Fruit fly (Drosophila melanogaster) whole organism, wandering third instar larva: ENCODE results near the gene Gip.

ENCODE experiments used
- CG32264 ChIP-seq: fragments of 200-800 bp; sonication (Bioruptor generic); optimal IDR thresholded peaks from 2 replicates; lab custom pipeline; 2016; ENCODE audit warnings: missing biosample characterization, missing genetic modification characterization
- CG9705 ChIP-seq: fragments of 200-800 bp; sonication (Bioruptor generic); optimal IDR thresholded peaks from 2 replicates; lab custom pipeline; 2018; ENCODE audit warnings: missing biosample characterization, mild to moderate bottlenecking, missing genetic modification characterization
- CrebA ChIP-seq: fragments of 200-800 bp; sonication (Bioruptor generic); optimal IDR thresholded peaks from 2 replicates; lab custom pipeline; 2016; ENCODE audit warnings: missing biosample characterization, mild to moderate bottlenecking, missing genetic modification characterization, borderline replicate concordance
- Dfd ChIP-seq: fragments of >200 bp; optimal IDR thresholded peaks from 2 replicates; lab custom pipeline; 2017; ENCODE audit warnings: missing biosample characterization, missing genetic modification characterization
- Dif ChIP-seq: fragments of 200-275, 200-300 bp; sonication (Bioruptor generic); optimal IDR thresholded peaks from 2 replicates; lab custom pipeline; 2018; ENCODE audit warnings: missing biosample characterization, missing genetic modification characterization; ENCODE audit not compliant: partially characterized antibody
- GATAd ChIP-seq: sonication (Bioruptor generic); optimal IDR thresholded peaks from 2 replicates; lab custom pipeline; 2016; ENCODE audit warnings: missing biosample characterization, missing genetic modification characterization
- HLH106 ChIP-seq: fragments of 200-800 bp; optimal IDR thresholded peaks from 3 replicates; lab custom pipeline; 2019; ENCODE audit warnings: missing biosample characterization, mild to moderate bottlenecking, missing genetic modification characterization, moderate library complexity
- Hnf4 ChIP-seq: fragments of 200-800 bp; sonication (Bioruptor generic); optimal IDR thresholded peaks from 2 replicates; lab custom pipeline; 2016; ENCODE audit warnings: missing biosample characterization, mild to moderate bottlenecking, missing genetic modification characterization
- Hr78 ChIP-seq: fragments of >200 bp; optimal IDR thresholded peaks from 2 replicates; lab custom pipeline; 2017; ENCODE audit warnings: missing biosample characterization, missing genetic modification characterization
- Jra ChIP-seq: sonication (Bioruptor generic); optimal IDR thresholded peaks from 2 replicates; lab custom pipeline; 2016; ENCODE audit warnings: missing biosample characterization, missing genetic modification characterization
- Mio ChIP-seq: sonication (Bioruptor generic); optimal IDR thresholded peaks from 2 replicates; lab custom pipeline; 2016; ENCODE audit warnings: missing biosample characterization, missing genetic modification characterization
- Myc ChIP-seq: fragments of >200 bp; optimal IDR thresholded peaks from 2 replicates; lab custom pipeline; 2017
- N ChIP-seq: fragments of >200 bp; optimal IDR thresholded peaks from 2 replicates; lab custom pipeline; 2018; ENCODE audit warnings: missing biosample characterization, missing external identifiers, missing genetic modification characterization
- OdsH ChIP-seq: fragments of 200-800 bp; sonication (Bioruptor generic); optimal IDR thresholded peaks from 2 replicates; lab custom pipeline; 2016; ENCODE audit warnings: missing biosample characterization, mild to moderate bottlenecking, missing genetic modification characterization
- Rel ChIP-seq, 2 experiments: fragments of 200-800 bp; sonication (Bioruptor generic) in 1 of 2; optimal IDR thresholded peaks; 2 replicates in 1 of 2; 3 replicates in 1 of 2; lab custom pipeline; 2016 to 2019; ENCODE audit warnings: mild to moderate bottlenecking in 2 of 2, missing biosample characterization in 2 of 2, missing genetic modification characterization in 2 of 2, moderate library complexity in 1 of 2
- Sp1 ChIP-seq: fragments of 200-800 bp; sonication (Bioruptor generic); optimal IDR thresholded peaks from 3 replicates; lab custom pipeline; 2019; ENCODE audit warnings: missing biosample characterization, mild to moderate bottlenecking, missing genetic modification characterization, moderate library complexity
- Vsx2 ChIP-seq: fragments of 200-300, 225-300 bp; sonication (Bioruptor generic); optimal IDR thresholded peaks from 2 replicates; lab custom pipeline; 2018; ENCODE audit warnings: missing biosample characterization, missing genetic modification characterization; ENCODE audit not compliant: partially characterized antibody
- br ChIP-seq: fragments of 200-800 bp; sonication (Bioruptor generic); optimal IDR thresholded peaks from 2 replicates; lab custom pipeline; 2016; ENCODE audit warnings: missing biosample characterization, missing genetic modification characterization
- brk ChIP-seq: fragments of 200-800 bp; sonication (Bioruptor generic); optimal IDR thresholded peaks from 2 replicates; lab custom pipeline; 2016; ENCODE audit warnings: missing biosample characterization, mild to moderate bottlenecking, missing genetic modification characterization
- dl ChIP-seq, 2 experiments: fragments of 175-275, 200-275 bp in 1 of 2; fragments of 200-275 bp in 1 of 2; sonication (Bioruptor generic); optimal IDR thresholded peaks; lab custom pipeline; 2018; ENCODE audit warnings: mild to moderate bottlenecking in 2 of 2, missing biosample characterization in 2 of 2, missing genetic modification characterization in 2 of 2, moderate library complexity in 2 of 2; ENCODE audit not compliant: partially characterized antibody in 2 of 2, insufficient read depth in 1 of 2
- dmrt93B ChIP-seq: fragments of 200-800 bp; sonication (Bioruptor generic); optimal IDR thresholded peaks from 2 replicates; lab custom pipeline; 2018; ENCODE audit warnings: missing biosample characterization, mild to moderate bottlenecking, missing genetic modification characterization
- dsf ChIP-seq: sonication (Bioruptor generic); optimal IDR thresholded peaks from 2 replicates; lab custom pipeline; 2016; ENCODE audit warnings: missing biosample characterization, missing genetic modification characterization, borderline replicate concordance
- ey ChIP-seq: fragments of 200-800 bp; sonication (Bioruptor generic); optimal IDR thresholded peaks from 2 replicates; lab custom pipeline; 2016; ENCODE audit warnings: missing biosample characterization, missing genetic modification characterization
- foxo ChIP-seq, 2 experiments: fragments of 200-800 bp; sonication (Bioruptor generic); optimal IDR thresholded peaks; 2 replicates in 1 of 2; 3 replicates in 1 of 2; lab custom pipeline; 2016 to 2017; ENCODE audit warnings: missing biosample characterization in 2 of 2, missing genetic modification characterization in 2 of 2
- fru ChIP-seq: fragments of 200-800 bp; sonication (Bioruptor generic); optimal IDR thresholded peaks from 3 replicates; lab custom pipeline; 2016; ENCODE audit warnings: missing biosample characterization, mild to moderate bottlenecking, missing genetic modification characterization
- h ChIP-seq: fragments of 200-800 bp; sonication (Bioruptor generic); optimal IDR thresholded peaks from 3 replicates; lab custom pipeline; 2016; ENCODE audit warnings: missing biosample characterization, mild to moderate bottlenecking, missing genetic modification characterization
- pan ChIP-seq: fragments of >200 bp; optimal IDR thresholded peaks from 2 replicates; lab custom pipeline; 2017
- psq ChIP-seq: fragments of 200-800 bp; sonication (Bioruptor generic); optimal IDR thresholded peaks from 3 replicates; lab custom pipeline; 2017; ENCODE audit warnings: missing biosample characterization, mild to moderate bottlenecking, missing genetic modification characterization, moderate library complexity
- rgr ChIP-seq: fragments of 200-800 bp; sonication (Bioruptor generic); optimal IDR thresholded peaks from 3 replicates; lab custom pipeline; 2016; ENCODE audit warnings: missing biosample characterization, mild to moderate bottlenecking, missing genetic modification characterization
- sage ChIP-seq: fragments of 200-800 bp; sonication (Bioruptor generic); optimal IDR thresholded peaks from 2 replicates; lab custom pipeline; 2016; ENCODE audit warnings: missing biosample characterization, mild to moderate bottlenecking, missing genetic modification characterization
- usp ChIP-seq: fragments of >200 bp; optimal IDR thresholded peaks from 2 replicates; lab custom pipeline; 2017; ENCODE audit warnings: missing biosample characterization, missing genetic modification characterization
- woc ChIP-seq: sonication (Bioruptor generic); optimal IDR thresholded peaks from 2 replicates; lab custom pipeline; 2016; ENCODE audit warnings: missing biosample characterization, mild to moderate bottlenecking, missing genetic modification characterization

Gene Gip

dm6 chrX:10322292-10322691 lies 7.4 kb downstream of the Gip start:
- no peak for TF ChIP-seq Jra
- TF ChIP-seq HLH106 (tag; lab: Kevin White, UChicago), result no peak
- TF ChIP-seq rgr, result no peak
- no peak for TF ChIP-seq pan
- no peak for TF ChIP-seq fru (GFP tag; lab: Kevin White, UChicago)
- TF ChIP-seq OdsH (GFP tag; lab: Kevin White, UChicago), result no peak
- TF ChIP-seq sage (GFP tag; lab: Kevin White, UChicago), result no peak
- no peak for TF ChIP-seq dl (GFP tag; optimal IDR thresholded peaks at IDR 0.05; lab: Kevin White, UChicago; ENCODE audit: insufficient read depth in 1 of 2, partially characterized antibody in 2 of 2)
- TF ChIP-seq usp (GFP tag; lab: Kevin White, UChicago), result no peak
- no peak for TF ChIP-seq dsf (GFP tag; lab: Kevin White, UChicago)
- no peak for TF ChIP-seq Dif (GFP tag; lab: Kevin White, UChicago)
- no peak for TF ChIP-seq psq (GFP tag; lab: Kevin White, UChicago)
- TF ChIP-seq Mio (GFP tag; lab: Kevin White, UChicago), result no peak
- TF ChIP-seq CG9705, result no peak
- no peak for TF ChIP-seq GATAd (GFP tag; lab: Kevin White, UChicago)
- no peak for TF ChIP-seq Hnf4
- no peak for TF ChIP-seq dmrt93B (GFP tag; lab: Kevin White, UChicago)
- TF ChIP-seq CG32264 (GFP tag; lab: Kevin White, UChicago), result no peak

- TF ChIP-seq psq (GFP tag; lab: Kevin White, UChicago) (no peak), Myc (no peak), foxo (GFP tag; optimal IDR thresholded peaks at IDR 0.05; lab: Kevin White, UChicago) (no peak), dl (GFP tag; optimal IDR thresholded peaks at IDR 0.05; lab: Kevin White, UChicago; ENCODE audit: insufficient read depth in 1 of 2, partially characterized antibody in 2 of 2) (no peak), CrebA (GFP tag; lab: Kevin White, UChicago) (no peak), usp (GFP tag; lab: Kevin White, UChicago) (no peak), brk (GFP tag; lab: Kevin White, UChicago) (no peak)
Observed at dm6 chrX:10320425-10320978, 9.2 kb downstream of the Gip start.

- peak; percentile 21 for TF ChIP-seq h (GFP tag; lab: Kevin White, UChicago)
- no peak for TF ChIP-seq Hnf4
- TF ChIP-seq br (GFP tag; lab: Kevin White, UChicago), result peak; percentile 32
- peak; percentile 23 for TF ChIP-seq ey (GFP tag; lab: Kevin White, UChicago)
- peak; percentile 80 for TF ChIP-seq woc (GFP tag; lab: Kevin White, UChicago)
- no peak for TF ChIP-seq CrebA (GFP tag; lab: Kevin White, UChicago)
- TF ChIP-seq OdsH (GFP tag; lab: Kevin White, UChicago), result no peak
- no peak for TF ChIP-seq usp (GFP tag; lab: Kevin White, UChicago)
- TF ChIP-seq foxo (GFP tag; optimal IDR thresholded peaks at IDR 0.05; lab: Kevin White, UChicago), result peak in 1 of 2 experiments; percentile 46
- TF ChIP-seq Sp1 (GFP tag; lab: Kevin White, UChicago), result peak; percentile 16
- no peak for TF ChIP-seq Rel (GFP tag; optimal IDR thresholded peaks at IDR 0.05; lab: Kevin White, UChicago)
- peak; percentile 92 for TF ChIP-seq Rel (tag; optimal IDR thresholded peaks at IDR 0.05; lab: Kevin White, UChicago)
- peak; percentile 45 for TF ChIP-seq fru (GFP tag; lab: Kevin White, UChicago)
- TF ChIP-seq CG9705, result no peak
- peak; percentile 27 for TF ChIP-seq rgr
- no peak for TF ChIP-seq Hr78
- no peak for TF ChIP-seq N (GFP tag; lab: Kevin White, UChicago)
- TF ChIP-seq Dfd (GFP tag; lab: Kevin White, UChicago), result no peak
- peak; percentile 8 for TF ChIP-seq psq (GFP tag; lab: Kevin White, UChicago)
- no peak for TF ChIP-seq HLH106 (tag; lab: Kevin White, UChicago)
- no peak for TF ChIP-seq dl (GFP tag; optimal IDR thresholded peaks at IDR 0.05; lab: Kevin White, UChicago; ENCODE audit: insufficient read depth in 1 of 2, partially characterized antibody in 2 of 2)
Observed at dm6 chrX:10318962-10319571, 10.6 kb downstream of the Gip start.

- TF ChIP-seq fru (GFP tag; lab: Kevin White, UChicago) (no peak), Dfd (GFP tag; lab: Kevin White, UChicago) (peak; percentile 32), Vsx2 (GFP tag; lab: Kevin White, UChicago) (no peak)
Observed at dm6 chrX:10318416-10318961, 11.2 kb downstream of the Gip start.
